Worm (Caenorhabditis elegans) whole organism, L4 larva: Measurements from ENCODE around the gene srxa-11.

ENCODE experiments used
- F10B5.3 ChIP-seq: sonication (generic microtip); optimal IDR thresholded peaks from 2 replicates; lab custom pipeline; 2016; ENCODE audit warnings: mild to moderate bottlenecking, missing genetic modification characterization, missing compliant biosample characterization
- F26F4.8 ChIP-seq: fragments of 200-800 bp; sonication (Bioruptor generic); conservative IDR thresholded peaks from 2 replicates; pipeline ENCODE4 v1.3.6; 2022; ENCODE audit warnings: missing genetic modification characterization, missing compliant biosample characterization
- F37D6.2 ChIP-seq: sonication (generic microtip); optimal IDR thresholded peaks from 2 replicates; lab custom pipeline; 2016; ENCODE audit warnings: mild to moderate bottlenecking, missing genetic modification characterization, missing compliant biosample characterization
- T20F7.1 ChIP-seq: fragments of 200-800 bp; sonication (Bioruptor generic); optimal IDR thresholded peaks from 2 replicates; lab custom pipeline; 2018; ENCODE audit warnings: mild to moderate bottlenecking, missing genetic modification characterization, missing compliant biosample characterization
- T26A8.4 ChIP-seq: fragments of 200-800 bp; sonication (Bioruptor generic); IDR thresholded peaks from 2 replicates; pipeline ENCODE4 v1.3.6; 2022; ENCODE audit warnings: missing genetic modification characterization, missing compliant biosample characterization
- ZK546.5 ChIP-seq, 2 experiments: sonication (generic microtip); optimal IDR thresholded peaks; 2 replicates each; lab custom pipeline; 2017; ENCODE audit warnings: missing biosample characterization in 2 of 2, missing genetic modification characterization in 2 of 2
- aha-1 ChIP-seq: fragments of 150-350 bp; peaks from one replicate; lab custom pipeline; 2014; ENCODE audit warnings: missing biosample characterization, missing genetic modification characterization
- aly-2 ChIP-seq: sonication (generic microtip); optimal IDR thresholded peaks from 2 replicates; lab custom pipeline; 2018; ENCODE audit warnings: missing biosample characterization, missing genetic modification characterization
- ama-1 ChIP-seq: fragments of 150-350 bp; optimal IDR thresholded peaks from 2 replicates; lab custom pipeline; 2014; ENCODE audit warnings: inconsistent platforms, mixed read lengths
- arid-1 ChIP-seq: fragments of 200-800 bp; sonication (Bioruptor generic); conservative IDR thresholded peaks from 2 replicates; pipeline ENCODE4 v1.3.6; 2022; ENCODE audit warnings: missing genetic modification reagents, missing genetic modification characterization, missing compliant biosample characterization
- ceh-20 ChIP-seq: fragments of 200-800 bp; sonication (Bioruptor generic); IDR thresholded peaks from 2 replicates; pipeline ENCODE4 v1.3.6; 2022; ENCODE audit warnings: missing genetic modification reagents, missing genetic modification characterization, missing compliant biosample characterization
- ceh-28 ChIP-seq: fragments of 150-350 bp; optimal IDR thresholded peaks from 2 replicates; lab custom pipeline; 2014; ENCODE audit warnings: missing biosample characterization, missing genetic modification reagents, missing genetic modification characterization
- ceh-32 ChIP-seq: sonication (generic microtip); optimal IDR thresholded peaks from 2 replicates; lab custom pipeline; 2016; ENCODE audit warnings: mild to moderate bottlenecking, missing genetic modification characterization, missing compliant biosample characterization; ENCODE audit not compliant: poor library complexity
- ces-1 ChIP-seq: fragments of 150-350 bp; sonication (generic microtip); optimal IDR thresholded peaks from 4 replicates; lab custom pipeline; 2014; ENCODE audit warnings: missing biosample characterization, missing genetic modification reagents, missing genetic modification characterization
- dmd-6 ChIP-seq: fragments of 200-800 bp; sonication (Bioruptor generic); IDR thresholded peaks from 2 replicates; pipeline ENCODE4 v1.3.6; 2022; ENCODE audit warnings: missing genetic modification reagents, missing genetic modification characterization, missing compliant biosample characterization
- dmd-8 ChIP-seq: fragments of 200-800 bp; sonication (Bioruptor generic); IDR thresholded peaks from 2 replicates; pipeline ENCODE4 v1.3.6; 2022; ENCODE audit warnings: missing genetic modification characterization, missing compliant biosample characterization
- duxl-1 ChIP-seq: sonication (generic microtip); optimal IDR thresholded peaks from 2 replicates; lab custom pipeline; 2016; ENCODE audit warnings: mild to moderate bottlenecking, missing genetic modification characterization, moderate library complexity, missing compliant biosample characterization; ENCODE audit not compliant: poor library complexity
- dve-1 ChIP-seq: sonication (generic microtip); optimal IDR thresholded peaks from 2 replicates; lab custom pipeline; 2017; ENCODE audit warnings: antibody characterized with exemption, mild to moderate bottlenecking, missing genetic modification characterization, missing compliant biosample characterization; ENCODE audit not compliant: insufficient read depth
- egl-27 ChIP-seq: sonication (generic microtip); optimal IDR thresholded peaks from 3 replicates; lab custom pipeline; 2017; ENCODE audit warnings: missing biosample characterization, missing genetic modification reagents, missing genetic modification characterization
- egl-43 ChIP-seq: fragments of 200-800 bp; sonication (Bioruptor generic); IDR thresholded peaks from 2 replicates; pipeline ENCODE4 v1.3.6; 2022; ENCODE audit warnings: missing genetic modification reagents, missing genetic modification characterization, missing compliant biosample characterization
- fkh-10 ChIP-seq: fragments of 150-350 bp; optimal IDR thresholded peaks from 2 replicates; lab custom pipeline; 2014; ENCODE audit warnings: missing biosample characterization, missing genetic modification reagents, missing genetic modification characterization
- hif-1 ChIP-seq, 2 experiments: sonication (generic microtip); optimal IDR thresholded peaks; 2 replicates each; lab custom pipeline; 2016 to 2017; ENCODE audit warnings: missing compliant biosample characterization in 2 of 2, missing genetic modification characterization in 2 of 2, missing genetic modification reagents in 2 of 2, missing genotype in 2 of 2, mild to moderate bottlenecking in 1 of 2
- hlh-30 ChIP-seq: sonication (generic microtip); optimal IDR thresholded peaks from 2 replicates; lab custom pipeline; 2017; ENCODE audit warnings: antibody characterized with exemption, mild to moderate bottlenecking, missing genetic modification characterization, missing compliant biosample characterization; ENCODE audit not compliant: insufficient read depth
- hmg-1.1 ChIP-seq: fragments of 200-800 bp; sonication (Bioruptor generic); IDR thresholded peaks from 2 replicates; pipeline ENCODE4 v1.3.6; 2022; ENCODE audit warnings: missing genetic modification reagents, missing genetic modification characterization, missing compliant biosample characterization
- jun-1 ChIP-seq: fragments of 150-350 bp; optimal IDR thresholded peaks from 2 replicates; lab custom pipeline; 2014; ENCODE audit warnings: missing biosample characterization, missing genetic modification reagents, missing genetic modification characterization
- lim-7 ChIP-seq: fragments of 200-800 bp; sonication (Bioruptor generic); IDR thresholded peaks from 2 replicates; pipeline ENCODE4 v1.3.6; 2022; ENCODE audit warnings: missing genetic modification characterization, missing compliant biosample characterization
- lin-13 ChIP-seq: fragments of 150-350 bp; optimal IDR thresholded peaks from 2 replicates; lab custom pipeline; 2014; ENCODE audit warnings: missing biosample characterization, missing genetic modification reagents, missing genetic modification characterization
- lin-29 ChIP-seq: fragments of 200-800 bp; sonication (Bioruptor generic); IDR thresholded peaks from 2 replicates; pipeline ENCODE4 v1.3.6; 2022; ENCODE audit warnings: missing genetic modification reagents, missing genetic modification characterization, missing compliant biosample characterization
- lir-3 ChIP-seq: sonication (generic microtip); optimal IDR thresholded peaks from 2 replicates; lab custom pipeline; 2016; ENCODE audit warnings: mild to moderate bottlenecking, missing genetic modification characterization, missing compliant biosample characterization
- lsy-2 ChIP-seq, 2 experiments: fragments of 150-350 bp in 1 of 2; sonication (generic microtip) in 1 of 2; optimal IDR thresholded peaks; 2 replicates each; lab custom pipeline; 2014 to 2017; ENCODE audit warnings: missing biosample characterization in 2 of 2, missing genetic modification characterization in 2 of 2
- madf-5 ChIP-seq, 2 experiments: fragments of 200-800 bp; sonication (Bioruptor generic); IDR thresholded peaks; 2 replicates each; pipeline ENCODE4 v1.3.6; 2022; ENCODE audit warnings: missing compliant biosample characterization in 2 of 2, missing genetic modification characterization in 2 of 2
- madf-9 ChIP-seq: fragments of 200-800 bp; sonication (Bioruptor generic); conservative IDR thresholded peaks from 2 replicates; pipeline ENCODE4 v1.3.6; 2022; ENCODE audit warnings: missing genetic modification reagents, missing genetic modification characterization, missing compliant biosample characterization
- mdl-1 ChIP-seq, 2 experiments: fragments of 150-350 bp in 1 of 2; sonication (generic microtip) in 1 of 2; optimal IDR thresholded peaks; 2 replicates each; lab custom pipeline; 2014 to 2017; ENCODE audit warnings: missing biosample characterization in 2 of 2, missing genetic modification characterization in 2 of 2
- mdt-29 ChIP-seq: fragments of 200-800 bp; sonication (Bioruptor generic); IDR thresholded peaks from 2 replicates; pipeline ENCODE4 v1.3.6; 2022; ENCODE audit warnings: missing genetic modification reagents, missing genetic modification characterization, missing compliant biosample characterization
- mxl-2 ChIP-seq: fragments of 200-800 bp; sonication (Bioruptor generic); conservative IDR thresholded peaks from 2 replicates; pipeline ENCODE4 v1.3.6; 2022; ENCODE audit warnings: missing genetic modification reagents, missing genetic modification characterization, missing compliant biosample characterization
- nhr-102 ChIP-seq: sonication (generic microtip); optimal IDR thresholded peaks from 2 replicates; lab custom pipeline; 2016; ENCODE audit warnings: mild to moderate bottlenecking, missing genetic modification characterization, moderate library complexity, missing compliant biosample characterization
- nhr-25 ChIP-seq: sonication (generic microtip); optimal IDR thresholded peaks from 2 replicates; lab custom pipeline; 2017; ENCODE audit warnings: missing genetic modification characterization, mild to moderate bottlenecking, missing compliant biosample characterization, antibody characterized with exemption, moderate library complexity, borderline replicate concordance; ENCODE audit not compliant: insufficient read depth
- nhr-42 ChIP-seq: fragments of 200-800 bp; sonication (Bioruptor generic); IDR thresholded peaks from 2 replicates; pipeline ENCODE4 v1.3.6; 2022; ENCODE audit warnings: missing genetic modification characterization, missing compliant biosample characterization
- skn-1 ChIP-seq: fragments of 150-350 bp; optimal IDR thresholded peaks from 2 replicates; lab custom pipeline; 2014; ENCODE audit warnings: missing biosample characterization, missing genetic modification characterization
- snpc-1.2 ChIP-seq: fragments of 200-800 bp; sonication (Bioruptor generic); IDR thresholded peaks from 2 replicates; pipeline ENCODE4 v1.3.6; 2022; ENCODE audit warnings: missing genetic modification reagents, missing genetic modification characterization, missing compliant biosample characterization
- vab-7 ChIP-seq: fragments of 200-800 bp; sonication (Bioruptor generic); IDR thresholded peaks from 2 replicates; pipeline ENCODE4 v1.3.6; 2022; ENCODE audit warnings: missing genetic modification reagents, missing genetic modification characterization, missing compliant biosample characterization
- zag-1 ChIP-seq: fragments of 150-350 bp; optimal IDR thresholded peaks from 2 replicates; lab custom pipeline; 2014; ENCODE audit warnings: missing biosample characterization, missing genetic modification characterization
- zfp-3 ChIP-seq: fragments of 200-800 bp; sonication (Bioruptor generic); conservative IDR thresholded peaks from 2 replicates; pipeline ENCODE4 v1.3.6; 2022; ENCODE audit warnings: missing genetic modification reagents, missing genetic modification characterization, missing compliant biosample characterization
- ztf-11 ChIP-seq: fragments of 150-350 bp; optimal IDR thresholded peaks from 2 replicates; lab custom pipeline; 2014; ENCODE audit warnings: missing biosample characterization, missing genetic modification characterization

The srxa-11 gene

ce11 chrV:13908120-13908915 is 15.6 kb upstream of the srxa-11 start (continued):
- TF ChIP-seq ama-1 (no peak), ceh-32 (no peak), T20F7.1 (GFP tag; lab: Kevin White, UChicago) (peak; percentile 31), nhr-25 (tag; lab: Kevin White, UChicago) (no peak), lir-3 (tag; lab: Kevin White, UChicago) (no peak), madf-9 (no peak), T26A8.4 (GFP tag; lab: Robert Waterston, UW) (peak; percentile 7), arid-1 (GFP tag; lab: Robert Waterston, UW) (no peak), madf-5 (GFP tag; IDR thresholded peaks at IDR 0.05; lab: Robert Waterston, UW) (no peak), lsy-2 (tag; optimal IDR thresholded peaks at IDR 0.05; lab: Kevin White, UChicago) (no peak), dmd-8 (GFP tag; lab: Robert Waterston, UW) (no peak)
- TF ChIP-seq, all 104 proteins: peak for 10

- 0 out of 2 replicates have a peak, but pooled peaks have one; percentile 6 for TF ChIP-seq madf-9
- peak; percentile 64 for TF ChIP-seq ama-1
- no peak for TF ChIP-seq F10B5.3 (tag; lab: Kevin White, UChicago)
- TF ChIP-seq aha-1 (tag; lab: Kevin White, UChicago) = peak; percentile 95
These were observed 15.1 kb upstream of the srxa-11 start, which contains the start of gene C06B3.6 for ce11 chrV:13908916-13909176. TSS of gene C06B3.6 (minus strand) at chrV:13908967.

ce11 chrV:13909400-13909799 is 14.6 kb upstream of the srxa-11 start, which contains the start of gene C06B3.7:
TSS of gene C06B3.7 (plus strand) at chrV:13909686.
- no peak for TF ChIP-seq ces-1 (GFP tag; lab: Kevin White, UChicago)
- TF ChIP-seq zag-1 = no peak
- TF ChIP-seq hif-1 (tag; optimal IDR thresholded peaks at IDR 0.05; lab: Kevin White, UChicago) = peak in 1 of 2 experiments; percentile 71
- no peak for TF ChIP-seq egl-27 (tag; lab: Kevin White, UChicago)
- TF ChIP-seq ama-1 = peak; percentile 81
- no peak for TF ChIP-seq F26F4.8
- TF ChIP-seq ceh-20 (GFP tag; lab: Robert Waterston, UW) = no peak
- TF ChIP-seq mdl-1 (tag; optimal IDR thresholded peaks at IDR 0.05; lab: Kevin White, UChicago) = peak; percentile 36 to 93
- no peak for TF ChIP-seq jun-1 (tag; lab: Kevin White, UChicago)
- TF ChIP-seq zfp-3 (GFP tag; lab: Robert Waterston, UW) = no peak
- no peak for TF ChIP-seq egl-43 (GFP tag; lab: Robert Waterston, UW)
- no peak for TF ChIP-seq snpc-1.2 (GFP tag; lab: Robert Waterston, UW)
- no peak for TF ChIP-seq ztf-11 (tag; lab: Kevin White, UChicago)
- peak; percentile 95 for TF ChIP-seq dve-1
- TF ChIP-seq aly-2 = no peak
- TF ChIP-seq lin-29 (GFP tag; lab: Robert Waterston, UW) = no peak
- TF ChIP-seq T26A8.4 (GFP tag; lab: Robert Waterston, UW) = 0 out of 2 replicates have a peak, but pooled peaks have one; percentile 29
- TF ChIP-seq skn-1 (tag; lab: Kevin White, UChicago) = no peak
- TF ChIP-seq mdt-29 = peak; percentile 78
- no peak for TF ChIP-seq lim-7 (GFP tag; lab: Robert Waterston, UW)
- no peak for TF ChIP-seq F37D6.2
- no peak for TF ChIP-seq hmg-1.1 (GFP tag; lab: Robert Waterston, UW)
- no peak for TF ChIP-seq ZK546.5 (tag; optimal IDR thresholded peaks at IDR 0.05; lab: Kevin White, UChicago)
- no peak for TF ChIP-seq dmd-8 (GFP tag; lab: Robert Waterston, UW)
- TF ChIP-seq aha-1 (tag; lab: Kevin White, UChicago) = peak; percentile 99
- TF ChIP-seq lin-13 (GFP tag; lab: Kevin White, UChicago) = peak; percentile 62
- TF ChIP-seq hlh-30 (tag; lab: Kevin White, UChicago) = peak; percentile 99
- no peak for TF ChIP-seq fkh-10 (GFP tag; lab: Kevin White, UChicago)
- no peak for TF ChIP-seq nhr-42 (GFP tag; lab: Robert Waterston, UW)
- no peak for TF ChIP-seq ceh-28 (tag; lab: Kevin White, UChicago)
- no peak for TF ChIP-seq duxl-1 (tag; lab: Kevin White, UChicago)
- no peak for TF ChIP-seq vab-7 (GFP tag; lab: Robert Waterston, UW)
- TF ChIP-seq F10B5.3 (tag; lab: Kevin White, UChicago) = no peak
- TF ChIP-seq nhr-102 = peak; percentile 57
- no peak for TF ChIP-seq mxl-2 (GFP tag; lab: Robert Waterston, UW)
- peak; percentile 95 for TF ChIP-seq dmd-6
